Worm (Caenorhabditis elegans) whole organism, L4/young adult: ENCODE measurements around the gene lgc-26.

ENCODE experiments used
- W03F9.2 ChIP-seq: fragments of 150-350 bp; optimal IDR thresholded peaks from 2 replicates; lab custom pipeline; 2014; ENCODE audit warnings: missing biosample characterization, missing genetic modification characterization
- him-1 ChIP-seq: sonication (generic microtip); optimal IDR thresholded peaks from 2 replicates; lab custom pipeline; 2016; ENCODE audit warnings: missing genotype, missing genetic modification reagents, missing genetic modification characterization, missing compliant biosample characterization

- no peak for TF ChIP-seq W03F9.2 (tag; lab: Kevin White, UChicago)
- TF ChIP-seq him-1 (tag; lab: Kevin White, UChicago): no peak
Observed at ce11 chrV:254591-254990, 13.5 kb upstream of the lgc-26 start, which contains the start of gene str-121.
